Worm (Caenorhabditis elegans) whole organism, late embryonic: ENCODE measurements around the gene C25H3.3.

ENCODE experiments used
- F13H6.1 ChIP-seq: sonication (generic microtip); optimal IDR thresholded peaks from 2 replicates; lab custom pipeline; 2016; ENCODE audit warnings: missing genetic modification characterization, missing compliant biosample characterization
- K02D7.2 ChIP-seq: sonication (generic microtip); optimal IDR thresholded peaks from 2 replicates; lab custom pipeline; 2017; ENCODE audit warnings: mild to moderate bottlenecking, missing genetic modification characterization, missing compliant biosample characterization
- T23F11.4 ChIP-seq: fragments of 200-800 bp; sonication (Bioruptor generic); optimal IDR thresholded peaks from 2 replicates; lab custom pipeline; 2018; ENCODE audit warnings: mild to moderate bottlenecking, missing genetic modification characterization, missing compliant biosample characterization
- Y22D7AL.16 ChIP-seq: sonication (generic microtip); optimal IDR thresholded peaks from 2 replicates; lab custom pipeline; 2016; ENCODE audit warnings: missing genetic modification characterization, missing compliant biosample characterization
- ahr-1 ChIP-seq: sonication (generic microtip); optimal IDR thresholded peaks from 2 replicates; lab custom pipeline; 2016; ENCODE audit warnings: missing genetic modification characterization, missing compliant biosample characterization
- ceh-14 ChIP-seq: sonication (generic microtip); optimal IDR thresholded peaks from 2 replicates; lab custom pipeline; 2016; ENCODE audit warnings: missing genotype, missing genetic modification characterization, missing compliant biosample characterization
- ceh-18 ChIP-seq: sonication (generic microtip); optimal IDR thresholded peaks from 2 replicates; lab custom pipeline; 2016; ENCODE audit warnings: missing genetic modification characterization, missing compliant biosample characterization
- ceh-19 ChIP-seq: fragments of 200-800 bp; sonication (Bioruptor generic); optimal IDR thresholded peaks from 2 replicates; lab custom pipeline; 2018; ENCODE audit warnings: mild to moderate bottlenecking, missing genetic modification characterization, missing compliant biosample characterization
- ceh-22 ChIP-seq: sonication (generic microtip); optimal IDR thresholded peaks from 2 replicates; lab custom pipeline; 2017; ENCODE audit warnings: missing biosample characterization, missing genetic modification characterization
- ceh-30 ChIP-seq: fragments of 150-350 bp; optimal IDR thresholded peaks from 2 replicates; lab custom pipeline; 2014; ENCODE audit warnings: missing biosample characterization, missing genetic modification characterization
- ceh-45 ChIP-seq: fragments of 200-800 bp; sonication (Bioruptor generic); IDR thresholded peaks from 2 replicates; pipeline ENCODE4 v1.3.6; 2022; ENCODE audit warnings: missing genetic modification reagents, missing genetic modification characterization, missing compliant biosample characterization
- ceh-48 ChIP-seq: sonication (generic microtip); optimal IDR thresholded peaks from 2 replicates; lab custom pipeline; 2016; ENCODE audit warnings: missing genetic modification characterization, inconsistent platforms, missing compliant biosample characterization
- ceh-6 ChIP-seq: fragments of 200-800 bp; sonication (Bioruptor generic); optimal IDR thresholded peaks from 2 replicates; lab custom pipeline; 2018; ENCODE audit warnings: mild to moderate bottlenecking, missing genetic modification characterization, missing compliant biosample characterization
- ceh-9 ChIP-seq: sonication (generic microtip); optimal IDR thresholded peaks from 2 replicates; lab custom pipeline; 2016; ENCODE audit warnings: mild to moderate bottlenecking, missing genetic modification characterization, inconsistent platforms, missing compliant biosample characterization
- che-1 ChIP-seq: sonication (generic microtip); optimal IDR thresholded peaks from 2 replicates; lab custom pipeline; 2016; ENCODE audit warnings: mild to moderate bottlenecking, missing genetic modification characterization, missing compliant biosample characterization
- elt-2 ChIP-seq: sonication (generic microtip); optimal IDR thresholded peaks from 2 replicates; lab custom pipeline; 2016; ENCODE audit warnings: missing genetic modification reagents, missing genetic modification characterization, missing compliant biosample characterization
- fax-1 ChIP-seq: sonication (generic microtip); optimal IDR thresholded peaks from 2 replicates; lab custom pipeline; 2016; ENCODE audit warnings: missing genotype, missing genetic modification characterization, missing compliant biosample characterization
- gmeb-2 ChIP-seq: sonication (generic microtip); optimal IDR thresholded peaks from 2 replicates; lab custom pipeline; 2016; ENCODE audit warnings: missing genetic modification characterization, inconsistent platforms, missing compliant biosample characterization
- hlh-13 ChIP-seq: fragments of 200-800 bp; sonication (Bioruptor generic); optimal IDR thresholded peaks from 2 replicates; lab custom pipeline; 2018; ENCODE audit warnings: mild to moderate bottlenecking, missing genetic modification characterization, missing compliant biosample characterization
- hlh-8 ChIP-seq: sonication (generic microtip); optimal IDR thresholded peaks from 2 replicates; lab custom pipeline; 2016; ENCODE audit warnings: missing genotype, missing genetic modification characterization, missing compliant biosample characterization
- lim-6 ChIP-seq: sonication (generic microtip); optimal IDR thresholded peaks from 2 replicates; lab custom pipeline; 2016; ENCODE audit warnings: missing genetic modification characterization, missing compliant biosample characterization
- lin-11 ChIP-seq: fragments of 200-800 bp; sonication (Bioruptor generic); optimal IDR thresholded peaks from 2 replicates; lab custom pipeline; 2018; ENCODE audit warnings: mild to moderate bottlenecking, missing genetic modification characterization, missing compliant biosample characterization
- nfya-1 ChIP-seq: sonication (generic microtip); optimal IDR thresholded peaks from 2 replicates; lab custom pipeline; 2017; ENCODE audit warnings: missing genetic modification characterization, mild to moderate bottlenecking, missing compliant biosample characterization, antibody characterized with exemption, moderate library complexity
- nhr-11 ChIP-seq: fragments of 150-350 bp; optimal IDR thresholded peaks from 2 replicates; lab custom pipeline; 2014; ENCODE audit warnings: missing biosample characterization, missing genetic modification characterization
- nhr-232 ChIP-seq: sonication (generic microtip); optimal IDR thresholded peaks from 2 replicates; lab custom pipeline; 2016; ENCODE audit warnings: missing genetic modification characterization, missing compliant biosample characterization
- npax-4 ChIP-seq: sonication (generic microtip); optimal IDR thresholded peaks from 2 replicates; lab custom pipeline; 2016; ENCODE audit warnings: missing genetic modification characterization, missing compliant biosample characterization
- odd-2 ChIP-seq: sonication (generic microtip); optimal IDR thresholded peaks from 2 replicates; lab custom pipeline; 2017; ENCODE audit warnings: antibody characterized with exemption, mild to moderate bottlenecking, missing genetic modification characterization, missing compliant biosample characterization
- pax-1 ChIP-seq: fragments of 150-350 bp; optimal IDR thresholded peaks from 2 replicates; lab custom pipeline; 2014; ENCODE audit warnings: missing biosample characterization, missing genetic modification characterization
- pha-2 ChIP-seq: sonication (generic microtip); optimal IDR thresholded peaks from 2 replicates; lab custom pipeline; 2017; ENCODE audit warnings: mild to moderate bottlenecking, missing genetic modification characterization, missing compliant biosample characterization
- pha-4 ChIP-seq: fragments of 150-350 bp; optimal IDR thresholded peaks from 2 replicates; lab custom pipeline; 2018; ENCODE audit warnings: missing biosample characterization, missing genetic modification reagents, missing genetic modification characterization
- pros-1 ChIP-seq: fragments of 150-350 bp; optimal IDR thresholded peaks from 2 replicates; lab custom pipeline; 2014; ENCODE audit warnings: missing biosample characterization, missing genetic modification reagents, missing genetic modification characterization
- rnt-1 ChIP-seq: sonication (generic microtip); optimal IDR thresholded peaks from 2 replicates; lab custom pipeline; 2016; ENCODE audit warnings: missing genetic modification characterization, missing compliant biosample characterization
- sdc-2 ChIP-seq: sonication (generic microtip); optimal IDR thresholded peaks from 2 replicates; lab custom pipeline; 2016; ENCODE audit warnings: missing genotype, missing genetic modification characterization, missing compliant biosample characterization
- sox-4 ChIP-seq: sonication (generic microtip); optimal IDR thresholded peaks from 2 replicates; lab custom pipeline; 2017; ENCODE audit warnings: mild to moderate bottlenecking, missing genetic modification characterization, inconsistent platforms, missing compliant biosample characterization
- syd-9 ChIP-seq: sonication (generic microtip); optimal IDR thresholded peaks from 2 replicates; lab custom pipeline; 2016; ENCODE audit warnings: mild to moderate bottlenecking, missing genetic modification characterization, moderate library complexity, missing compliant biosample characterization
- tbx-2 ChIP-seq: sonication (generic microtip); optimal IDR thresholded peaks from 2 replicates; lab custom pipeline; 2016; ENCODE audit warnings: missing genetic modification characterization, missing compliant biosample characterization
- ttx-3 ChIP-seq: sonication (generic microtip); optimal IDR thresholded peaks from 2 replicates; lab custom pipeline; 2016; ENCODE audit warnings: missing genetic modification reagents, missing genetic modification characterization, missing compliant biosample characterization
- unc-3 ChIP-seq, 2 experiments: fragments of 200-800 bp in 1 of 2; sonication (Bioruptor generic) in 1 of 2; sonication (generic microtip) in 1 of 2; conservative IDR thresholded peaks in 1 of 2; optimal IDR thresholded peaks in 1 of 2; 2 replicates each; pipeline versions ENCODE4 v1.3.6 to Lab custom; 2016 to 2022; ENCODE audit warnings: missing compliant biosample characterization in 2 of 2, missing genetic modification characterization in 2 of 2, missing genetic modification reagents in 1 of 2
- unc-42 ChIP-seq: sonication (generic microtip); optimal IDR thresholded peaks from 2 replicates; lab custom pipeline; 2016; ENCODE audit warnings: missing genotype, missing genetic modification characterization, missing compliant biosample characterization
- unc-86 ChIP-seq: sonication (generic microtip); optimal IDR thresholded peaks from 2 replicates; lab custom pipeline; 2016; ENCODE audit warnings: missing genetic modification characterization, missing compliant biosample characterization
- zip-5 ChIP-seq: sonication (generic microtip); optimal IDR thresholded peaks from 2 replicates; lab custom pipeline; 2016; ENCODE audit warnings: missing genetic modification characterization, missing compliant biosample characterization
- ztf-16 ChIP-seq: sonication (generic microtip); optimal IDR thresholded peaks from 2 replicates; lab custom pipeline; 2017; ENCODE audit warnings: missing genetic modification characterization, missing compliant biosample characterization

C25H3.3 gene

DNA sequence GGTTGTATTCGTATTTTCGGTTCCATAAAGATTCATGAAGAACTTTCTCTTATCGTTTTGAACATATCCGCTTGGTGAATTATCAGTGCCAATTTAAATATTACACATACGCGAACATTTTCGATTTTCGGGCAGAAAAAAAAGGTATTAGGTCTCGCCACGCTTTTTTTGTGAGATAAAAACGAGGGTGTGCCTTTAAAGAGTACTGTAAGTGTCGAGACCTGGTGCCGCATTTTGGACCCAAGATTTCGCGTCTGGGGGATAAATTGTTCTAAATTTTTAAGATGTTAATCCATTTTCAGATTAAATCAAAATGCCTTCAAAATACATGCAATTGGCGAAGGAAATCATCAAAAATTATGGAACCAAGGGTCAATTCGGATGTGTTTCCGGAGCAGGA lies at the start of gene C25H3.3:
Gene C25H3.3 (plus strand): TSS at position 301 of the 400 bp plus-strand sequence.
- TF ChIP-seq hlh-8 (tag; lab: Kevin White, UChicago) (no peak), lim-6 (tag; lab: Kevin White, UChicago) (no peak), nhr-11 (tag; lab: Kevin White, UChicago) (no peak), odd-2 (tag; lab: Kevin White, UChicago) (no peak), ztf-16 (tag; lab: Kevin White, UChicago) (no peak), pax-1 (tag; lab: Kevin White, UChicago) (no peak), ttx-3 (tag; lab: Kevin White, UChicago) (no peak), zip-5 (tag; lab: Kevin White, UChicago) (no peak), ceh-14 (tag; lab: Kevin White, UChicago) (no peak)

DNA sequence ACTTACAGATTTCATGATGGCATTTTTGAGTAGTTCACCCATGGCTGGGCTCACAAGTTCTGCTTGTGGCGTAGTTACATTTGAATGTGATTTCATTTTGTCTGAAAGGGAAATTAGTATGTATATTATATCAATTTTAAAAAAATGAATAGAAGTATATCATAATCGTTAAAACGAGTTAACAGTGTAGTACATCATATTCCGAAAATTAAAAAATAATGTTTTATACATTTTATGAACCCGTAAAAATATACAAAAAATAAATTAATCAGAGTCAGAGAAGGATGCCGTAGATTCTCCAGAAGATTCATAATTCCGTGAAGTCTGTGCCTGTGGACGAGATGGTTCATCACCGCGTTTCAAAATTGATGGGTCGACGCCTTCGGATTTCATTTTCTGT lies 47.1 kb upstream of the C25H3.3 start, which contains the start of gene F59E12.9:
Gene F59E12.9 (minus strand): TSS at position 101 of the 400 bp plus-strand sequence.
- TF ChIP-seq npax-4 (tag; lab: Kevin White, UChicago) (no peak), ceh-18 (no peak), odd-2 (tag; lab: Kevin White, UChicago) (no peak), sox-4 (tag; lab: Kevin White, UChicago) (no peak), rnt-1 (tag; lab: Kevin White, UChicago) (no peak), unc-42 (tag; lab: Kevin White, UChicago) (no peak), che-1 (tag; lab: Kevin White, UChicago) (no peak), ceh-6 (GFP tag; lab: Kevin White, UChicago) (no peak), lin-11 (tag; lab: Kevin White, UChicago) (no peak), syd-9 (tag; lab: Kevin White, UChicago) (no peak), nfya-1 (tag; lab: Kevin White, UChicago) (no peak), sdc-2 (tag; lab: Kevin White, UChicago) (no peak), unc-86 (tag; lab: Kevin White, UChicago) (no peak)

DNA sequence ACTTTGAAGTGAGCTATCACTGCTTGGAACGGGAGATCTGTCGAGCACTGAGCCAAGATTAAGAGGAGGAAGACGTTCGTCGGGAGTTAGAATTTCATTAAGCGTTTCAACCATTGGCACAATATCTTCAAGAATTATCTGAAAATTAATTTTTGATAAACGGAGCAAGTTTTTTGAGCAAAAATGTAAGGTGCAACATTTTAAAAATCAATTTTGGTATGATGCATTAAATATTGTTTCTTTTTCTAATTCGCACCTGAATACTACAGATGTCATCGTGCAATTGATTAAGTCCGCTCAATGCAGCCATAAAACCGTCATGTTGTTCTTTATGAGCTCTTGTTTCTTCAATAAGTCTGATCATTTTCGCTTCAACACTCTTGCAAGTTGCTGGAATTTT lies 45.7 kb upstream of the C25H3.3 start, which contains the start of gene ddl-1:
Gene ddl-1 (minus strand): TSS at position 101 of the 400 bp plus-strand sequence.
- TF ChIP-seq che-1 (tag; lab: Kevin White, UChicago) (no peak), tbx-2 (tag; lab: Kevin White, UChicago) (no peak), fax-1 (tag; lab: Kevin White, UChicago) (no peak), elt-2 (no peak), zip-5 (tag; lab: Kevin White, UChicago) (no peak), ahr-1 (tag; lab: Kevin White, UChicago) (no peak), ceh-48 (tag; lab: Kevin White, UChicago) (no peak), hlh-8 (tag; lab: Kevin White, UChicago) (no peak), ceh-22 (tag; lab: Kevin White, UChicago) (no peak), ttx-3 (tag; lab: Kevin White, UChicago) (no peak), odd-2 (tag; lab: Kevin White, UChicago) (no peak), hlh-13 (GFP tag; lab: Kevin White, UChicago) (no peak), T23F11.4 (GFP tag; lab: Kevin White, UChicago) (no peak), unc-3 (GFP tag; conservative IDR thresholded peaks at IDR 0.05; lab: Robert Waterston, UW) (no peak), unc-3 (tag; optimal IDR thresholded peaks at IDR 0.05; lab: Kevin White, UChicago) (no peak)
- TF ChIP-seq, all 69 proteins: peak for 0

DNA sequence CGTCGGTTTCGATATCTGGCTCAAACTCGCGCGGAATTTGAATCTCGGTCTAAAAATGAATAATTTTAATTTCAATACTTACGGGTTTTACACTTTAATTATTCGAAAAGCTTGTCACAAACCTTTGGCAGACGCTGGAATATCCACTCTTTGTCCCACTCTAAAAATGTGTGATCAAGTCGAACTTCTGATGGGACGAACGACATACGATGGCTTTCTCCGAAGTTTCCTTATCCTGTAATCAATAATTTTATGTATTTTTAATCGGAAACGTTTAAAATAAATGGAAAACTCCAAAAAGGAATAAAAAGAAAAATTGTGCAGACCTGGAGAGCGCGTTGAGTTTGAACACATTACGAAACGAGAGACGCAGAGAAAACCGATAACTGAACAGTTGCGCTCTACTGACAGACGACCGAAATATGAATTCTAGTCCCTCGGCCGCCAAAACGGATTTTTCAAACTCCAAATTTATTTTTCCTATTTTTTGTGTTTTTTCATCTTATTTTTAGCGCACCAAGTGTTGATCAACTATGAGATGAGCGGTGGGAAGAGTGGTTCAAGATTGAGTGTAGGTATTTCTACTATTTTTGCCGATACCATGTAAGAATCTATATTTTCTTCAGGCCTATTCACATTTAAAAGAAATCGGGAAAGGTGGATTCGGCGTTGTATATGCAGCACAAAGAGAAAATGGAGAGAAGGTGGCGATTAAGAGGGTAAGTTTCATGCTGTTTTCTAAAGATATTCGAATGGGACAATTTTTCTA lies 44.6 kb upstream of the C25H3.3 start, which contains the start of the genes sam-4, F59E12.17 and zyg-1:
Gene sam-4 (minus strand): TSS at position 51 of the 769 bp plus-strand sequence.
Gene F59E12.17 (minus strand): TSS at position 235 of the 769 bp plus-strand sequence.
Gene zyg-1 (plus strand): TSS at position 513 of the 769 bp plus-strand sequence.
- TF ChIP-seq pros-1 (tag; lab: Kevin White, UChicago) (no peak), F13H6.1 (peak; percentile 20), ceh-22 (tag; lab: Kevin White, UChicago) (no peak), che-1 (tag; lab: Kevin White, UChicago) (no peak), sox-4 (tag; lab: Kevin White, UChicago) (no peak), hlh-8 (tag; lab: Kevin White, UChicago) (no peak), ceh-6 (GFP tag; lab: Kevin White, UChicago) (no peak), K02D7.2 (tag; lab: Kevin White, UChicago) (no peak), ceh-9 (tag; lab: Kevin White, UChicago) (no peak), nfya-1 (tag; lab: Kevin White, UChicago) (peak; percentile 54), pha-2 (tag; lab: Kevin White, UChicago) (no peak), nhr-232 (tag; lab: Kevin White, UChicago) (no peak), nhr-11 (tag; lab: Kevin White, UChicago) (no peak), ceh-19 (GFP tag; lab: Kevin White, UChicago) (no peak), Y22D7AL.16 (no peak), tbx-2 (tag; lab: Kevin White, UChicago) (peak; percentile 70), ceh-45 (GFP tag; lab: Robert Waterston, UW) (no peak), ceh-30 (no peak), zip-5 (tag; lab: Kevin White, UChicago) (peak; percentile 20), npax-4 (tag; lab: Kevin White, UChicago) (no peak), gmeb-2 (tag; lab: Kevin White, UChicago) (no peak), lin-11 (tag; lab: Kevin White, UChicago) (no peak), pha-4 (tag; lab: Kevin White, UChicago) (no peak)
